Worm (Caenorhabditis elegans) whole organism, L1 larva: ENCODE measurements around the gene R05C11.4.
A peak's percentile ranks its signal among the peaks of the same experiment; 100 is the strongest.

ENCODE experiments used
- efl-1 ChIP-seq, 4 experiments: fragments of 150-350 bp; optimal IDR thresholded peaks in 3 of 4; peaks in 1 of 4; 1 replicate in 1 of 4; 2 replicates in 3 of 4; lab custom pipeline; 2014; ENCODE audit warnings: missing biosample characterization in 2 of 4, missing genetic modification characterization in 2 of 4, missing genetic modification reagents in 2 of 4
- snpc-4 ChIP-seq: fragments of 150-350 bp; optimal IDR thresholded peaks from 2 replicates; lab custom pipeline; 2014; ENCODE audit warnings: missing biosample characterization, missing genetic modification characterization

The R05C11.4 gene

DNA sequence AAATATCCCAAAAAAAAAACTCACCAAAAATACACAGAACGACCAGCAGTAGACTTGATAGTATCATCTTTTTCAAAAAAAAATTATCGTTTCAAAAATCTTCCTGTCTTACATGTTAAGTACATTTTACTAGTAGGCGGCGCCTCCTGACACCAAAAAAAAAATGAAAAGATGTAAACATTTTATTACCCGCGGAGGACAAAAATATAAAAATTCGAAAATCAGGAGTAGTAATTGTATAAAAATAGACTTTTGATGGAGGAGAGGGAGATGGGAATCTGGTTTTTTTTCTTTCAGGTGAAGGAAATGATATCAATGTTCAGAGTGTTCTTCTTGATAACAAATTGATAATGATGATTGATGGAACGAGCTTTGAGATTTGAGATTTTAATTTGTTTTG lies 51.5 kb downstream of the R05C11.4 start, which contains the start of gene C23H5.15:
TSS of gene C23H5.15 (minus strand) at position 101 of the 400 bp plus-strand sequence.
- TF ChIP-seq efl-1 (optimal IDR thresholded peaks at IDR 0.05; lab: Kevin White, UChicago): no peak
- peak in 1 of 2 experiments; percentile 46 for TF ChIP-seq efl-1 (GFP tag; optimal IDR thresholded peaks at IDR 0.05 in 1 of 2; lab: Kevin White, UChicago)
- TF ChIP-seq snpc-4 (tag; lab: Kevin White, UChicago): no peak
